Fruit fly (Drosophila melanogaster) whole organism, prepupa: ENCODE results near the gene CG4161.

Experiments used
- Blimp-1 ChIP-seq: fragments of 200-800 bp; sonication (Bioruptor generic); optimal IDR thresholded peaks from 3 replicates; lab custom pipeline; 2017; ENCODE audit warnings: missing biosample characterization, missing genetic modification characterization, mild to moderate bottlenecking, moderate library complexity, missing genetic modification reagents
- CG10631 ChIP-seq: fragments of 200-800 bp; sonication (Bioruptor generic); optimal IDR thresholded peaks from 2 replicates; lab custom pipeline; 2016; ENCODE audit warnings: missing biosample characterization, missing genetic modification characterization
- CG11294 ChIP-seq: fragments of 200-800 bp; sonication (Bioruptor generic); IDR thresholded peaks from 2 replicates; pipeline ENCODE4 v1.3.6; 2022; ENCODE audit warnings: missing biosample characterization, missing genetic modification characterization
- CG11762 ChIP-seq: fragments of 200-800 bp; sonication (Bioruptor generic); optimal IDR thresholded peaks from 3 replicates; lab custom pipeline; 2016; ENCODE audit warnings: missing biosample characterization, missing genetic modification characterization; ENCODE audit not compliant: insufficient read depth
- CG11902 ChIP-seq: fragments of 200-800 bp; sonication (Bioruptor generic); optimal IDR thresholded peaks from 3 replicates; lab custom pipeline; 2016; ENCODE audit warnings: missing biosample characterization, missing genetic modification characterization
- CG15336 ChIP-seq: fragments of 200-800 bp; sonication (Bioruptor generic); IDR thresholded peaks from 2 replicates; pipeline ENCODE4 v1.3.6; 2022; ENCODE audit warnings: missing biosample characterization, missing genetic modification characterization
- CG1621 ChIP-seq: fragments of 200-800 bp; sonication (Bioruptor generic); optimal IDR thresholded peaks from 3 replicates; lab custom pipeline; 2018; ENCODE audit warnings: missing biosample characterization, mild to moderate bottlenecking, missing genetic modification characterization
- CG3032 ChIP-seq: fragments of 200-800 bp; optimal IDR thresholded peaks from 2 replicates; lab custom pipeline; 2019; ENCODE audit warnings: missing biosample characterization, mild to moderate bottlenecking, missing genetic modification characterization, moderate library complexity
- CG32006 ChIP-seq: fragments of 200-800 bp; sonication (Bioruptor generic); optimal IDR thresholded peaks from 3 replicates; lab custom pipeline; 2017; ENCODE audit warnings: missing biosample characterization, mild to moderate bottlenecking, missing genetic modification characterization
- CG34406 ChIP-seq: fragments of 200-800 bp; sonication (Bioruptor generic); optimal IDR thresholded peaks from 3 replicates; lab custom pipeline; 2016; ENCODE audit warnings: missing biosample characterization, missing genetic modification characterization
- CG4318 ChIP-seq: fragments of 200-800 bp; sonication (Bioruptor generic); optimal IDR thresholded peaks from 3 replicates; lab custom pipeline; 2017; ENCODE audit warnings: missing biosample characterization, mild to moderate bottlenecking, missing genetic modification characterization
- CG6163 ChIP-seq: fragments of 200-800 bp; sonication (Bioruptor generic); IDR thresholded peaks from 3 replicates; pipeline ENCODE4 v1.3.6; 2022; ENCODE audit warnings: missing biosample characterization, missing genetic modification characterization
- CG6276 ChIP-seq: fragments of 200-800 bp; sonication (Bioruptor generic); optimal IDR thresholded peaks from 2 replicates; lab custom pipeline; 2017; ENCODE audit warnings: missing biosample characterization, mild to moderate bottlenecking, missing genetic modification characterization
- CG6792 ChIP-seq: fragments of 200-800 bp; sonication (Bioruptor generic); optimal IDR thresholded peaks from 3 replicates; lab custom pipeline; 2016; ENCODE audit warnings: missing biosample characterization, missing genetic modification characterization
- CG6808 ChIP-seq: fragments of 200-800 bp; sonication (Bioruptor generic); optimal IDR thresholded peaks from 3 replicates; lab custom pipeline; 2017; ENCODE audit warnings: missing biosample characterization, missing genetic modification characterization, mild to moderate bottlenecking, moderate library complexity, missing genetic modification reagents
- CG6854 ChIP-seq: fragments of 200-800 bp; sonication (Bioruptor generic); optimal IDR thresholded peaks from 2 replicates; lab custom pipeline; 2017; ENCODE audit warnings: missing biosample characterization, mild to moderate bottlenecking, missing genetic modification characterization
- CG8119 ChIP-seq: fragments of 200-800 bp; sonication (Bioruptor generic); IDR thresholded peaks from 3 replicates; pipeline ENCODE4 v1.3.6; 2022; ENCODE audit warnings: missing biosample characterization, missing genetic modification characterization
- CG8632 ChIP-seq: fragments of 200-800 bp; sonication (Bioruptor generic); optimal IDR thresholded peaks from 3 replicates; lab custom pipeline; 2016; ENCODE audit warnings: missing biosample characterization, missing genetic modification characterization
- CG9139 ChIP-seq: fragments of 200-800 bp; sonication (Bioruptor generic); optimal IDR thresholded peaks from 3 replicates; lab custom pipeline; 2017; ENCODE audit warnings: missing biosample characterization, mild to moderate bottlenecking, missing genetic modification characterization
- Eip75B ChIP-seq: fragments of 200-800 bp; sonication (Bioruptor generic); optimal IDR thresholded peaks from 3 replicates; lab custom pipeline; 2016; ENCODE audit warnings: missing biosample characterization, missing genetic modification characterization
- Eip78C ChIP-seq: fragments of 200-800 bp; sonication (Bioruptor generic); peaks from one replicate; lab custom pipeline; 2016; ENCODE audit warnings: missing biosample characterization, missing genetic modification characterization
- Eip93F ChIP-seq: fragments of 200-800 bp; sonication (Bioruptor generic); optimal IDR thresholded peaks from 2 replicates; lab custom pipeline; 2016; ENCODE audit warnings: missing biosample characterization, mild to moderate bottlenecking, missing genetic modification characterization
- Ets21C ChIP-seq: fragments of 200-800 bp; sonication (Bioruptor generic); optimal IDR thresholded peaks from 3 replicates; lab custom pipeline; 2016; ENCODE audit warnings: missing biosample characterization, missing genetic modification characterization
- Ets96B ChIP-seq: fragments of 200-800 bp; optimal IDR thresholded peaks from 2 replicates; lab custom pipeline; 2019; ENCODE audit warnings: missing biosample characterization, mild to moderate bottlenecking, missing genetic modification characterization, moderate library complexity
- Gug ChIP-seq: fragments of 200-800 bp; sonication (Bioruptor generic); IDR thresholded peaks from 2 replicates; pipeline ENCODE4 v1.3.6; 2022; ENCODE audit warnings: missing biosample characterization, missing genetic modification characterization
- Hr38 ChIP-seq: sonication (Bioruptor generic); optimal IDR thresholded peaks from 2 replicates; lab custom pipeline; 2016; ENCODE audit warnings: missing biosample characterization, missing genetic modification characterization
- Hr39 ChIP-seq: fragments of 200-800 bp; sonication (Bioruptor generic); optimal IDR thresholded peaks from 2 replicates; lab custom pipeline; 2016; ENCODE audit warnings: missing biosample characterization, missing genetic modification characterization
- Hr4 ChIP-seq: fragments of 200-800 bp; sonication (Bioruptor generic); optimal IDR thresholded peaks from 3 replicates; lab custom pipeline; 2016; ENCODE audit warnings: missing biosample characterization, missing genetic modification characterization
- Lpt ChIP-seq: fragments of 200-800 bp; sonication (Bioruptor generic); optimal IDR thresholded peaks from 3 replicates; lab custom pipeline; 2016; ENCODE audit warnings: missing biosample characterization, missing genetic modification characterization
- Met ChIP-seq: fragments of 200-800 bp; sonication (Bioruptor generic); optimal IDR thresholded peaks from 3 replicates; lab custom pipeline; 2016; ENCODE audit warnings: missing biosample characterization, missing genetic modification characterization
- OdsH ChIP-seq: fragments of 200-800 bp; sonication (Bioruptor generic); optimal IDR thresholded peaks from 3 replicates; lab custom pipeline; 2016; ENCODE audit warnings: missing biosample characterization, missing genetic modification characterization
- Smox ChIP-seq: fragments of 200-800 bp; sonication (Bioruptor generic); optimal IDR thresholded peaks from 3 replicates; lab custom pipeline; 2016; ENCODE audit warnings: missing biosample characterization, missing genetic modification characterization
- Sox102F ChIP-seq: fragments of 200-800 bp; sonication (Bioruptor generic); optimal IDR thresholded peaks from 2 replicates; lab custom pipeline; 2016; ENCODE audit warnings: missing biosample characterization, mild to moderate bottlenecking, missing genetic modification characterization
- Sox14 ChIP-seq: fragments of 200-800 bp; sonication (Bioruptor generic); optimal IDR thresholded peaks from 3 replicates; lab custom pipeline; 2016; ENCODE audit warnings: missing biosample characterization, missing genetic modification characterization
- Sox15 ChIP-seq: fragments of 200-800 bp; sonication (Bioruptor generic); optimal IDR thresholded peaks from 3 replicates; lab custom pipeline; 2016; ENCODE audit warnings: missing biosample characterization, missing genetic modification characterization
- achi ChIP-seq: fragments of 200-800 bp; sonication (Bioruptor generic); optimal IDR thresholded peaks from 3 replicates; lab custom pipeline; 2016; ENCODE audit warnings: missing biosample characterization, missing genetic modification characterization
- acj6 ChIP-seq: fragments of 200-800 bp; sonication (Bioruptor generic); optimal IDR thresholded peaks from 3 replicates; lab custom pipeline; 2016; ENCODE audit warnings: missing biosample characterization, missing genetic modification characterization
- cyc ChIP-seq: fragments of 200-800 bp; sonication (Bioruptor generic); optimal IDR thresholded peaks from 3 replicates; lab custom pipeline; 2016; ENCODE audit warnings: missing biosample characterization, missing genetic modification characterization
- dac ChIP-seq: fragments of 200-800 bp; sonication (Bioruptor generic); optimal IDR thresholded peaks from 2 replicates; lab custom pipeline; 2017; ENCODE audit warnings: missing biosample characterization, mild to moderate bottlenecking, missing genetic modification characterization
- dsx ChIP-seq: fragments of 200-800 bp; optimal IDR thresholded peaks from 3 replicates; lab custom pipeline; 2019; ENCODE audit warnings: missing biosample characterization, mild to moderate bottlenecking, missing genetic modification characterization, moderate library complexity; ENCODE audit not compliant: poor library complexity, severe bottlenecking
- eg ChIP-seq: fragments of 200-800 bp; sonication (Bioruptor generic); IDR thresholded peaks from 3 replicates; pipeline ENCODE4 v1.3.6; 2022; ENCODE audit warnings: missing biosample characterization, missing genetic modification characterization
- esn ChIP-seq: fragments of 200-800 bp; sonication (Bioruptor generic); optimal IDR thresholded peaks from 2 replicates; lab custom pipeline; 2016; ENCODE audit warnings: missing biosample characterization, mild to moderate bottlenecking, missing genetic modification characterization, moderate library complexity
- fd85E ChIP-seq: fragments of 200-800 bp; sonication (Bioruptor generic); optimal IDR thresholded peaks from 3 replicates; lab custom pipeline; 2016; ENCODE audit warnings: missing biosample characterization, missing genetic modification characterization
- net ChIP-seq: fragments of 200-800 bp; sonication (Bioruptor generic); optimal IDR thresholded peaks from 3 replicates; lab custom pipeline; 2016; ENCODE audit warnings: missing biosample characterization, missing genetic modification characterization
- pdm3 ChIP-seq: fragments of 200-800 bp; sonication (Bioruptor generic); optimal IDR thresholded peaks from 3 replicates; lab custom pipeline; 2016; ENCODE audit warnings: missing biosample characterization, missing genetic modification characterization
- salr ChIP-seq, 2 experiments: fragments of 200-800 bp; sonication (Bioruptor generic); optimal IDR thresholded peaks; 3 replicates each; lab custom pipeline; 2016 to 2018; ENCODE audit warnings: missing biosample characterization in 2 of 2, missing genetic modification characterization in 2 of 2, mild to moderate bottlenecking in 1 of 2
- spab ChIP-seq: fragments of 200-800 bp; sonication (Bioruptor generic); optimal IDR thresholded peaks from 2 replicates; lab custom pipeline; 2017; ENCODE audit warnings: missing biosample characterization, mild to moderate bottlenecking, missing genetic modification characterization, missing genetic modification reagents
- ss ChIP-seq, 2 experiments: fragments of 200-800 bp; sonication (Bioruptor generic); optimal IDR thresholded peaks; 2 replicates in 1 of 2; 3 replicates in 1 of 2; lab custom pipeline; 2017 to 2018; ENCODE audit warnings: mild to moderate bottlenecking in 2 of 2, missing biosample characterization in 2 of 2, missing genetic modification characterization in 2 of 2, moderate library complexity in 1 of 2
- svp ChIP-seq: fragments of 200-800 bp; sonication (Bioruptor generic); peaks from one replicate; lab custom pipeline; 2016; ENCODE audit warnings: missing biosample characterization, missing genetic modification characterization
- topi ChIP-seq: fragments of 200-800 bp; sonication (Bioruptor generic); optimal IDR thresholded peaks from 3 replicates; lab custom pipeline; 2016; ENCODE audit warnings: missing biosample characterization, missing genetic modification characterization
- vri ChIP-seq: fragments of 200-800 bp; sonication (Bioruptor generic); optimal IDR thresholded peaks from 3 replicates; lab custom pipeline; 2016; ENCODE audit warnings: missing biosample characterization, mild to moderate bottlenecking, missing genetic modification characterization

The CG4161 gene

DNA sequence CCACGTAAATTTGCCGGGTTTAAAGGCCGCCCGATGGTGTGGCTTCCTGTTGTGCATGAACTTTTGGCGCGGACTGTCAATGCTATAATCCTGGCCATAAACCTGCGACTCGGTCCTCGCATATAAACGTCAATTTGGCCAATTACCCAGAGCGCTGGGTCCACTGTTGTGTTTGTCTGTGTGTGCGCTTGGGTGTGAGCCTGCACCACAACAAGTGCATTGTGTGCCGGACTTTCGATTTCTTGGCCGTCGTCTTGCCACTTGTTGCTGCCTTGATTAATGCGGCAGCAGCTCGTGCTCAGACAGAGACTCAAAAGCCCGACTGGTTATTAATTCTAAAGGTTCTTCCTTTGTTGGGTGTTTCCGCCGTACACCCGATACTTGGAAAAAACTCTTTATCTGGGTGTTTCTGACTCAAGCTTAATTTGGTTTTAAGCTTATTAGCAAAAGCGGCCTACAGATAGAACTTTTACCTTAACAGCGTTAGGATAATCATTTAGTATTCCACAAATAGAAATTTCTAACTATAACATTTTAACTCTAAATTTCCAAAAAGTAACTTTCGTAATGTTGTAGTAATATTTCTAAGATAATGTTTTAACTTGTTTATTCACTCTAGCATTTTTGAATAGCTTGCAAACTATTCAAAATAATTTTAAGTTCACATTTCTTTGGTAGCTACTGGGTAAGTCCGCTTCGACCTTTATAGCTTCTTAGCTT is 45.1 kb upstream of the CG4161 start:
- no peak for TF ChIP-seq CG34406 (GFP tag; lab: Kevin White, UChicago)
- TF ChIP-seq acj6 (GFP tag; lab: Kevin White, UChicago), result peak; percentile 44
- TF ChIP-seq OdsH (GFP tag; lab: Kevin White, UChicago), result peak; percentile 35
- no peak for TF ChIP-seq net
- TF ChIP-seq CG11902, result no peak
- TF ChIP-seq Ets96B (tag; lab: Kevin White, UChicago), result peak; percentile 37
- peak; percentile 34 for TF ChIP-seq pdm3
- TF ChIP-seq dsx (GFP tag; lab: Kevin White, UChicago), result no peak
- peak; percentile 66 for TF ChIP-seq Met (GFP tag; lab: Kevin White, UChicago)
- TF ChIP-seq CG6808, result peak; percentile 37
- TF ChIP-seq CG11294 (GFP tag; lab: Robert Waterston, UW), result no peak
- TF ChIP-seq Smox (GFP tag; lab: Kevin White, UChicago), result peak; percentile 52
- peak; percentile 12 for TF ChIP-seq CG1621 (tag; lab: Kevin White, UChicago)
- TF ChIP-seq CG32006, result no peak
- TF ChIP-seq Eip75B (GFP tag; lab: Kevin White, UChicago), result peak; percentile 26
- TF ChIP-seq CG6854 (GFP tag; lab: Kevin White, UChicago), result no peak
- TF ChIP-seq CG6163 (GFP tag; lab: Robert Waterston, UW), result peak; percentile 31; the same call in 1 of the 3 replicates
- no peak for TF ChIP-seq Hr38 (GFP tag; lab: Kevin White, UChicago)
- peak; percentile 50 for TF ChIP-seq CG8632
- TF ChIP-seq Sox14 (GFP tag; lab: Kevin White, UChicago), result peak; percentile 29
- TF ChIP-seq spab (GFP tag; lab: Kevin White, UChicago), result peak; percentile 54
- no peak for TF ChIP-seq Lpt (GFP tag; lab: Kevin White, UChicago)
- TF ChIP-seq Hr39 (GFP tag; lab: Kevin White, UChicago), result peak; percentile 42
- TF ChIP-seq CG9139 (GFP tag; lab: Kevin White, UChicago), result no peak
- peak; percentile 20 for TF ChIP-seq Ets21C (GFP tag; lab: Kevin White, UChicago)
- TF ChIP-seq dac, result no peak
- TF ChIP-seq topi (GFP tag; lab: Kevin White, UChicago), result peak; percentile 61
- peak; percentile 92 for TF ChIP-seq Blimp-1 (GFP tag; lab: Kevin White, UChicago)
- TF ChIP-seq Hr4 (GFP tag; lab: Kevin White, UChicago), result no peak
- no peak for TF ChIP-seq vri (GFP tag; lab: Kevin White, UChicago)
- peak; percentile 74 for TF ChIP-seq svp
- TF ChIP-seq Gug (GFP tag; lab: Robert Waterston, UW), result no peak
- TF ChIP-seq eg (GFP tag; lab: Robert Waterston, UW), result no peak
- TF ChIP-seq salr (GFP tag; optimal IDR thresholded peaks at IDR 0.05; lab: Kevin White, UChicago), result no peak
- peak; percentile 25 for TF ChIP-seq CG6792 (GFP tag; lab: Kevin White, UChicago)
- peak; percentile 80 for TF ChIP-seq Eip78C (GFP tag; lab: Kevin White, UChicago)
- TF ChIP-seq Sox15, result no peak
- peak; percentile 3 for TF ChIP-seq Sox102F (GFP tag; lab: Kevin White, UChicago)
- TF ChIP-seq Eip93F (GFP tag; lab: Kevin White, UChicago), result no peak
- TF ChIP-seq CG11762 (GFP tag; lab: Kevin White, UChicago), result no peak
- TF ChIP-seq CG6276 (GFP tag; lab: Kevin White, UChicago), result no peak
- TF ChIP-seq CG15336 (GFP tag; lab: Robert Waterston, UW), result no peak
- TF ChIP-seq CG10631 (GFP tag; lab: Kevin White, UChicago), result peak; percentile 49
- TF ChIP-seq esn (GFP tag; lab: Kevin White, UChicago), result peak; percentile 71
- no peak for TF ChIP-seq CG8119 (GFP tag; lab: Robert Waterston, UW)
- peak; percentile 28 to 36 for TF ChIP-seq ss (GFP tag; optimal IDR thresholded peaks at IDR 0.05; lab: Kevin White, UChicago)
- peak; percentile 34 for TF ChIP-seq cyc
- no peak for TF ChIP-seq CG4318 (GFP tag; lab: Kevin White, UChicago)
- TF ChIP-seq achi (GFP tag; lab: Kevin White, UChicago), result no peak
- TF ChIP-seq CG3032 (tag; lab: Kevin White, UChicago), result peak; percentile 35
- no peak for TF ChIP-seq fd85E (GFP tag; lab: Kevin White, UChicago)
